Fruit fly (Drosophila melanogaster): ENCODE results near the gene CG17196.

DNA sequence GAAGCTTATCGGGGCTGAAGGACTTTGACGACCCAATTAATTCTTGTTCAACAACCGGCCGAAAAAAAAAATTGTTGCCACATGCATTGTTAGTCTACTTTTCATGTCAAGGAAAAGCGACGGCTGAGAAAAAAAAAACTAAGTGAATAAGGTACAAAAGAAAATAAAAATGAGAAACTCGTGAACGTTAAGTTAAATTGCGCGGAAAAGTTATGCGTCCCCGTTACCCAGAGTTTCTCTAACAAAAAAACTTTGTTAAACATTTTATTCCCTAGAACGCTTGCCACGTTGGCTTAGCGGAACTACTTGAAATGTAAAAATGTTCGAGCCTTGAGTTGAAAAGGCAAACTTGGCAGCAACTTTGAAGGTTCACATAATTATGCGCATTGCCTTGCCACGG, 39.1 kb upstream of the CG17196 start, which contains the start of gene CG14354:
- no peak for TF ChIP-seq gsb-n (tag; optimal IDR thresholded peaks at IDR 0.05)
- no peak for TF ChIP-seq Dll (GFP tag; IDR thresholded peaks at IDR 0.05; ENCODE audit: partially characterized antibody)
- no peak for TF ChIP-seq cas (GFP tag; IDR thresholded peaks at IDR 0.05)
- no peak for TF ChIP-seq nau (GFP tag; optimal IDR thresholded peaks at IDR 0.05)
- TF ChIP-seq pita (GFP tag; optimal IDR thresholded peaks at IDR 0.05), result no peak

Data from whole organism, embryonic.